Fruit fly (Drosophila melanogaster): ENCODE measurements around the gene Idgf1.
A peak's percentile ranks its signal among the peaks of the same experiment; 100 is the strongest.

The Idgf1 gene

DNA sequence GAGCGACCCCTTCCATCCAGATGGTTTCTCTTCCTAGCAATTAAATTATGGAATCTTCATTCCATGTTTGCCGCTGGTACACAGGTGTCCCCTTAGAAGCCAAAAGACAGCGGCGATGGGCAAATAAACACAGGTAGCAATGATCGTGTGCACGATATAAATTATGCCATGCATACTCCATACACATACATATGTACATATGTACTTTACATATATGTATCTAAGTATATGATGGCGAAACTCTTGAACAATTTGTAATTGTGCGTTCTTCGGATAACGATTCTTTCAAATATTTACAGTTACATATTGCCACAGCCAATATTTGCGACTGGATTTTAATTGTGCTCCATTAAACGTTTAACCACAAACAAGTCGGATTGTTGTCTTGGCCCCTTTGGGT is 31.4 kb downstream of the Idgf1 start:
- peak; percentile 42 for TF ChIP-seq CG14710 (tag; optimal IDR thresholded peaks at IDR 0.05)
- TF ChIP-seq CG18599 (GFP tag; optimal IDR thresholded peaks at IDR 0.05): no peak
- peak; percentile 63; the same call in 2 of the 3 replicates for TF ChIP-seq CG17361 (GFP tag; IDR thresholded peaks at IDR 0.05)
- no peak for TF ChIP-seq h (optimal IDR thresholded peaks at IDR 0.05)
- no peak for TF ChIP-seq so (GFP tag; IDR thresholded peaks at IDR 0.05)
- TF ChIP-seq gcm (GFP tag; optimal IDR thresholded peaks at IDR 0.05): peak; percentile 41
- peak; percentile 33 for TF ChIP-seq Kr (GFP tag; optimal IDR thresholded peaks at IDR 0.05)
- no peak for TF ChIP-seq Eip74EF (GFP tag; optimal IDR thresholded peaks at IDR 0.05)
- TF ChIP-seq CG1647 (GFP tag; optimal IDR thresholded peaks at IDR 0.05): peak; percentile 12
- 0 out of 3 replicates have a peak, but pooled peaks have one; percentile 23 for TF ChIP-seq ase (GFP tag; IDR thresholded peaks at IDR 0.05)
- no peak for TF ChIP-seq Fer1 (GFP tag; optimal IDR thresholded peaks at IDR 0.05)
- TF ChIP-seq CG12104 (GFP tag; optimal IDR thresholded peaks at IDR 0.05): peak; percentile 31
- TF ChIP-seq grau (tag; optimal IDR thresholded peaks at IDR 0.05): peak; percentile 36
- TF ChIP-seq fd3F (GFP tag; optimal IDR thresholded peaks at IDR 0.05): no peak
- peak; percentile 37 for TF ChIP-seq CG8089 (GFP tag; optimal IDR thresholded peaks at IDR 0.05)
- TF ChIP-seq CG1233 (GFP tag; optimal IDR thresholded peaks at IDR 0.05): peak; percentile 34
- peak; percentile 41 for TF ChIP-seq CG12942 (GFP tag; optimal IDR thresholded peaks at IDR 0.05)
- peak; percentile 23 for TF ChIP-seq zen (tag; optimal IDR thresholded peaks at IDR 0.05)
- no peak for TF ChIP-seq CG10147 (GFP tag; optimal IDR thresholded peaks at IDR 0.05)
- no peak for TF ChIP-seq gfzf (GFP tag; optimal IDR thresholded peaks at IDR 0.05)
- peak; percentile 23 for TF ChIP-seq kni (GFP tag; optimal IDR thresholded peaks at IDR 0.05)
- peak; percentile 61 for TF ChIP-seq gem (tag; optimal IDR thresholded peaks at IDR 0.05)
- TF ChIP-seq CG17912 (GFP tag; optimal IDR thresholded peaks at IDR 0.05): no peak
- TF ChIP-seq CG10209 (GFP tag; optimal IDR thresholded peaks at IDR 0.05): peak; percentile 53
- peak; percentile 47 for TF ChIP-seq CG9727 (GFP tag; optimal IDR thresholded peaks at IDR 0.05)
- TF ChIP-seq HHEX (GFP tag; optimal IDR thresholded peaks at IDR 0.05): peak; percentile 33
- no peak for TF ChIP-seq Six4 (GFP tag; optimal IDR thresholded peaks at IDR 0.05)
- TF ChIP-seq Mrtf (GFP tag; IDR thresholded peaks at IDR 0.05): no peak
- peak; percentile 13 for TF ChIP-seq nerfin-1 (tag; optimal IDR thresholded peaks at IDR 0.05)
- TF ChIP-seq CG6813 (GFP tag; optimal IDR thresholded peaks at IDR 0.05): peak; percentile 58
- TF ChIP-seq CG4404 (GFP tag; IDR thresholded peaks at IDR 0.05): no peak
- peak in 1 of 2 experiments; percentile 66 for TF ChIP-seq bsh (GFP tag; optimal IDR thresholded peaks at IDR 0.05)
- TF ChIP-seq PHDP (tag; optimal IDR thresholded peaks at IDR 0.05): peak; percentile 57
- peak; percentile 55 for TF ChIP-seq Vsx1 (GFP tag; optimal IDR thresholded peaks at IDR 0.05)
- no peak for TF ChIP-seq CG30403 (GFP tag; optimal IDR thresholded peaks at IDR 0.05)
- no peak for TF ChIP-seq CG7963 (GFP tag; IDR thresholded peaks at IDR 0.05; ENCODE audit: partially characterized antibody)
- TF ChIP-seq Oaz (GFP tag; IDR thresholded peaks at IDR 0.05): no peak
- peak; percentile 7 for TF ChIP-seq Mes4 (GFP tag; optimal IDR thresholded peaks at IDR 0.05)
- no peak for TF ChIP-seq NFAT (GFP tag; IDR thresholded peaks at IDR 0.05)
- TF ChIP-seq CG17802 (tag; optimal IDR thresholded peaks at IDR 0.05): no peak
- TF ChIP-seq Fer3 (tag; optimal IDR thresholded peaks at IDR 0.05): peak; percentile 0
- no peak for TF ChIP-seq crol (GFP tag; IDR thresholded peaks at IDR 0.05)
- TF ChIP-seq Awh (GFP tag; IDR thresholded peaks at IDR 0.05): 0 out of 2 replicates have a peak, but pooled peaks have one; percentile 12
- no peak for TF ChIP-seq CG13287 (GFP tag; IDR thresholded peaks at IDR 0.05; ENCODE audit: partially characterized antibody)
- TF ChIP-seq CG1792 (GFP tag; optimal IDR thresholded peaks at IDR 0.05): no peak
- TF ChIP-seq NC2β (GFP tag; optimal IDR thresholded peaks at IDR 0.05): no peak
- TF ChIP-seq CG30431 (GFP tag; optimal IDR thresholded peaks at IDR 0.05): no peak
- TF ChIP-seq ci (GFP tag; IDR thresholded peaks at IDR 0.05): peak; percentile 57; the same call in 1 of the 3 replicates
- no peak for TF ChIP-seq trem (tag; optimal IDR thresholded peaks at IDR 0.05)
- peak; percentile 2 for TF ChIP-seq CG7987 (GFP tag; optimal IDR thresholded peaks at IDR 0.05)
